Fruit fly (Drosophila melanogaster) whole organism, prepupa: ENCODE data around the gene Mics1.

ENCODE experiments used
- CG11762 ChIP-seq: fragments of 200-800 bp; sonication (Bioruptor generic); optimal IDR thresholded peaks from 3 replicates; lab custom pipeline; 2016; ENCODE audit warnings: missing biosample characterization, missing genetic modification characterization; ENCODE audit not compliant: insufficient read depth
- CG31627 ChIP-seq: fragments of 200-800 bp; sonication (Bioruptor generic); optimal IDR thresholded peaks from 3 replicates; lab custom pipeline; 2016; ENCODE audit warnings: missing biosample characterization, missing genetic modification characterization
- CG6854 ChIP-seq: fragments of 200-800 bp; sonication (Bioruptor generic); optimal IDR thresholded peaks from 2 replicates; lab custom pipeline; 2017; ENCODE audit warnings: missing biosample characterization, mild to moderate bottlenecking, missing genetic modification characterization
- CG7368 ChIP-seq: fragments of 200-800 bp; sonication (Bioruptor generic); optimal IDR thresholded peaks from 3 replicates; lab custom pipeline; 2016; ENCODE audit warnings: missing biosample characterization, missing genetic modification characterization
- Hr4 ChIP-seq: fragments of 200-800 bp; sonication (Bioruptor generic); optimal IDR thresholded peaks from 3 replicates; lab custom pipeline; 2016; ENCODE audit warnings: missing biosample characterization, missing genetic modification characterization
- OdsH ChIP-seq: fragments of 200-800 bp; sonication (Bioruptor generic); optimal IDR thresholded peaks from 3 replicates; lab custom pipeline; 2016; ENCODE audit warnings: missing biosample characterization, missing genetic modification characterization
- Sox14 ChIP-seq: fragments of 200-800 bp; sonication (Bioruptor generic); optimal IDR thresholded peaks from 3 replicates; lab custom pipeline; 2016; ENCODE audit warnings: missing biosample characterization, missing genetic modification characterization
- acj6 ChIP-seq: fragments of 200-800 bp; sonication (Bioruptor generic); optimal IDR thresholded peaks from 3 replicates; lab custom pipeline; 2016; ENCODE audit warnings: missing biosample characterization, missing genetic modification characterization
- cyc ChIP-seq: fragments of 200-800 bp; sonication (Bioruptor generic); optimal IDR thresholded peaks from 3 replicates; lab custom pipeline; 2016; ENCODE audit warnings: missing biosample characterization, missing genetic modification characterization
- fkh ChIP-seq: fragments of 200-800 bp; sonication (Bioruptor generic); optimal IDR thresholded peaks from 3 replicates; lab custom pipeline; 2017; ENCODE audit warnings: missing biosample characterization, mild to moderate bottlenecking, missing genetic modification characterization, moderate library complexity

DNA sequence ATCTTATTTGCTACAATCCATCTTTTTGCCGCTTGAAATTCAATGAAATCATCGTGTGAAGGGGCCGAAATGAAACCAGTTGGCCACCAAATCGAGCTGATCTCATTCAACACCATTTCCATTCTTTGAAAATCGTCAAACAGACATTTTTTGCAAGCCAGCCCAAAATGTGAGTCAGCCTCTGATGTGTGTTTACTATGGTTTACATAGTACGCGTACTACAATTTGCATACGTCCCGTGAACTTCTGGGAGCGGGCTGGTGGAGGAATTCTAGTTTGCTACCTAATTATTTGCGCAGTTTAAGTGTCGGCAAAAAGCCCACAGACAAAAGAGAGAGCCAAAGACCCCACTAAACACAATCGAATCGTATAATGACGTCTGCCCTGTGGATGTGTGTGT is 1.0 kb upstream of the Mics1 start:
- TF ChIP-seq fkh (GFP tag; lab: Kevin White, UChicago) (peak; percentile 20), cyc (GFP tag; lab: Kevin White, UChicago) (no peak), Hr4 (GFP tag; lab: Kevin White, UChicago) (no peak), CG11762 (no peak), CG31627 (no peak), CG6854 (no peak), Sox14 (no peak), OdsH (GFP tag; lab: Kevin White, UChicago) (no peak), CG7368 (no peak), acj6 (GFP tag; lab: Kevin White, UChicago) (no peak)
